Fruit fly (Drosophila melanogaster): Measurements from ENCODE around the gene Zmynd8.

DNA sequence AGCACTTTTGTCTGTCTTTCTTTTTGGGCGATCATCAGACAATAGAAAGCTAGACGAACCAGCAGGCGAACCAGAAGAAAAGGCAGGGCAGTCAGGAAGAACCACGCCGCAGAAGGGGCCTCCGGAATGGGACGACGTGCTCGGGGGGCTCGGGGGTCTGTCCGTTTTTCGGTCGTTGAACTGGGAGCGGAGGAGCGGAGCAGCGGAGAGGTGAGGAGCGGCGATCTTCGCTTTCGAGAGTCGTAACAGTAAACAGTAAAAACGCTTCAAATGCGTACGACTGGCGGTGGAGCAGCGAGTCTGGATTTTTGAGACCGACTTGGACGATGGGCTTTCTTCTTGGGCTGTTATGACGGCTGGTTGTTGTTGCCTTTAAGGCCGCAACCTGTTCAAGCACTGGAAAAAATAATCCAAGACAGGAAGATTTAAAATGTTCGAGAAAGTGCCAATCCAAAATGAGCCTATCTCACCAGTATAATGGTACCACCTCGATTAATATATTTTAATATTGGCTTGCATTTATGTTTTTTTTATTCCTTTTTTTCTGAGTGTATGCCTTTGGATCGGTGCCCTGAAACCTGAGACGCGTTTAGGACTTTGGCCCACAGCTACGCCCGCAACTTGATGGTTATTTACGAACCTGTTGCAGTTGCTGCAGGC is 17.6 kb downstream of the Zmynd8 start:
- TF ChIP-seq pad (GFP tag; optimal IDR thresholded peaks at IDR 0.05) (no peak), CG1620 (GFP tag; optimal IDR thresholded peaks at IDR 0.05) (no peak), Crg-1 (GFP tag; optimal IDR thresholded peaks at IDR 0.05) (no peak), CG14711 (tag; optimal IDR thresholded peaks at IDR 0.05) (no peak), Clk (GFP tag; optimal IDR thresholded peaks at IDR 0.05) (no peak), cnc (optimal IDR thresholded peaks at IDR 0.05) (no peak), CG5204 (GFP tag; optimal IDR thresholded peaks at IDR 0.05) (no peak), CG11617 (GFP tag; optimal IDR thresholded peaks at IDR 0.05) (no peak), CG7101 (tag; optimal IDR thresholded peaks at IDR 0.05) (no peak), tj (GFP tag; optimal IDR thresholded peaks at IDR 0.05) (no peak), kay (GFP tag; ENCODE audit: borderline replicate concordance) (no peak), ovo (GFP tag; optimal IDR thresholded peaks at IDR 0.05) (no peak)
